Worm (Caenorhabditis elegans): ENCODE measurements around the gene F25E5.5.

DNA sequence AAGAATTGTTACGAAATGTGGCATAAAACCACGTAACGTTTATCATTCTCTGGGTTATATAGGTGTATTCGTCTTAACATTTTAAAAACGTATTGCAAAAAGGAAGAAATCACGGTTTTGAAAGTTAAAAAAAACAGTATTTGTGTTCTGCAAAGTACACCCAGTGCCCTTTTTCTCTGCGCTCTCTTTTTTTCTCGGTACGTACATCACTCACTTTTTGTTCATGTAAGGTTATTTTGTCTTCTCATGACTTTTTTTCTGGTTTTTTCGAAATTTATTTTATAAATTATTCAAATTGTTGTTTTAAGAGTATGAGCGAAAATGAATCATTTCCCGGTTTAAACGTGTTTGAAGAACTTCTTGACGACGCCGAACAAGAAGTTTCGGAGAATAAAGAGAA is at the start of gene F25E5.5:
- TF ChIP-seq ces-1 (GFP tag; optimal IDR thresholded peaks at IDR 0.05) = no peak
- TF ChIP-seq nhr-12 (tag; optimal IDR thresholded peaks at IDR 0.05) = no peak
- no peak for TF ChIP-seq lin-13 (tag; optimal IDR thresholded peaks at IDR 0.05)
